Fruit fly (Drosophila melanogaster) whole organism, embryonic: ENCODE measurements around the gene Nost.

Experiments
- Aef1 ChIP-seq: fragments of 200-800 bp; sonication (Bioruptor generic); IDR thresholded peaks from 3 replicates; pipeline ENCODE4 v1.3.6; 2022; ENCODE audit warnings: missing biosample characterization, missing genetic modification characterization
- CG10321 ChIP-seq: fragments of 200-800 bp; sonication (Bioruptor generic); IDR thresholded peaks from 2 replicates; pipeline ENCODE4 v1.3.6; 2022; ENCODE audit warnings: missing biosample characterization, missing genetic modification characterization
- CG10979 ChIP-seq: fragments of 200-800 bp; sonication (Bioruptor generic); optimal IDR thresholded peaks from 2 replicates; lab custom pipeline; 2018; ENCODE audit warnings: missing biosample characterization, mild to moderate bottlenecking, missing genetic modification characterization, moderate library complexity
- CG11723 ChIP-seq: fragments of 200-800 bp; sonication (Bioruptor generic); optimal IDR thresholded peaks from 2 replicates; lab custom pipeline; 2017; ENCODE audit warnings: missing biosample characterization, mild to moderate bottlenecking, missing genetic modification characterization
- CG12236 ChIP-seq: fragments of 200-800 bp; sonication (Bioruptor generic); optimal IDR thresholded peaks from 2 replicates; lab custom pipeline; 2016; ENCODE audit warnings: missing biosample characterization, missing genetic modification characterization
- CG12769 ChIP-seq: fragments of 200-800 bp; sonication (Bioruptor generic); optimal IDR thresholded peaks from 2 replicates; lab custom pipeline; 2019; ENCODE audit warnings: missing biosample characterization, mild to moderate bottlenecking, missing genetic modification characterization, moderate library complexity
- CG14050 ChIP-seq: fragments of 200-800 bp; sonication (Bioruptor generic); IDR thresholded peaks from 3 replicates; pipeline ENCODE4 v1.3.6; 2022; ENCODE audit warnings: missing biosample characterization, missing genetic modification characterization
- CG15269 ChIP-seq: fragments of 200-800 bp; sonication (Bioruptor generic); optimal IDR thresholded peaks from 2 replicates; lab custom pipeline; 2018; ENCODE audit warnings: missing biosample characterization, mild to moderate bottlenecking, missing genetic modification characterization, moderate library complexity
- CG1603 ChIP-seq: fragments of 200-800 bp; sonication (Bioruptor generic); optimal IDR thresholded peaks from 2 replicates; lab custom pipeline; 2019; ENCODE audit warnings: missing biosample characterization, mild to moderate bottlenecking, missing genetic modification characterization, moderate library complexity
- CG30403 ChIP-seq: fragments of 200-800 bp; sonication (Bioruptor generic); optimal IDR thresholded peaks from 3 replicates; lab custom pipeline; 2016; ENCODE audit warnings: missing biosample characterization, missing genetic modification characterization
- CG31441 ChIP-seq: fragments of 200-800 bp; sonication (Bioruptor generic); IDR thresholded peaks from 2 replicates; pipeline ENCODE4 v1.3.6; 2022; ENCODE audit warnings: missing biosample characterization, missing genetic modification characterization
- CG32767 ChIP-seq: fragments of 200-800 bp; sonication (Bioruptor generic); IDR thresholded peaks from 2 replicates; pipeline ENCODE4 v1.3.6; 2022; ENCODE audit warnings: missing biosample characterization, missing genetic modification characterization
- CG3847 ChIP-seq: fragments of 200-800 bp; sonication (Bioruptor generic); IDR thresholded peaks from 2 replicates; pipeline ENCODE4 v1.3.6; 2022; ENCODE audit warnings: missing biosample characterization, missing genetic modification characterization
- CG4424 ChIP-seq: fragments of 200-800 bp; sonication (Bioruptor generic); optimal IDR thresholded peaks from 3 replicates; lab custom pipeline; 2016; ENCODE audit warnings: missing biosample characterization, missing genetic modification characterization
- CG7745 ChIP-seq: fragments of 200-800 bp; sonication (Bioruptor generic); optimal IDR thresholded peaks from 2 replicates; lab custom pipeline; 2018; ENCODE audit warnings: missing biosample characterization, mild to moderate bottlenecking, missing genetic modification characterization, moderate library complexity
- CG8359 ChIP-seq: fragments of 200-800 bp; sonication (Bioruptor generic); optimal IDR thresholded peaks from 2 replicates; lab custom pipeline; 2017; ENCODE audit warnings: missing biosample characterization, mild to moderate bottlenecking, missing genetic modification characterization, borderline replicate concordance
- CG8388 ChIP-seq: fragments of 200-800 bp; sonication (Bioruptor generic); optimal IDR thresholded peaks from 2 replicates; lab custom pipeline; 2019; ENCODE audit warnings: missing biosample characterization, mild to moderate bottlenecking, missing genetic modification characterization, moderate library complexity
- CG9817 ChIP-seq: fragments of 200-800 bp; sonication (Bioruptor generic); optimal IDR thresholded peaks from 2 replicates; lab custom pipeline; 2018; ENCODE audit warnings: missing biosample characterization, mild to moderate bottlenecking, missing genetic modification characterization, moderate library complexity
- CG9932 ChIP-seq: fragments of 200-800 bp; sonication (Bioruptor generic); IDR thresholded peaks from 2 replicates; pipeline ENCODE4 v1.3.6; 2022; ENCODE audit warnings: missing biosample characterization, missing genetic modification characterization
- CHES-1-like ChIP-seq: fragments of 200-800 bp; sonication (Bioruptor generic); optimal IDR thresholded peaks from 2 replicates; lab custom pipeline; 2016; ENCODE audit warnings: missing biosample characterization, missing genetic modification characterization
- Deaf1 ChIP-seq: fragments of 200-800 bp; optimal IDR thresholded peaks from 3 replicates; lab custom pipeline; 2019; ENCODE audit warnings: missing biosample characterization, mild to moderate bottlenecking, missing genetic modification characterization, moderate library complexity
- E2f1 ChIP-seq: fragments of 200-800 bp; sonication (Bioruptor generic); IDR thresholded peaks from 2 replicates; pipeline ENCODE4 v1.3.6; 2022; ENCODE audit warnings: missing biosample characterization, missing genetic modification characterization
- ERR ChIP-seq: fragments of 200-800 bp; sonication (Bioruptor generic); optimal IDR thresholded peaks from 2 replicates; lab custom pipeline; 2016; ENCODE audit warnings: missing biosample characterization, missing genetic modification characterization
- Fer3 ChIP-seq: fragments of 200-800 bp; sonication (Bioruptor generic); optimal IDR thresholded peaks from 2 replicates; lab custom pipeline; 2018; ENCODE audit warnings: missing biosample characterization, mild to moderate bottlenecking, missing genetic modification characterization, moderate library complexity
- HLH4C ChIP-seq: fragments of 200-800 bp; sonication (Bioruptor generic); IDR thresholded peaks from 3 replicates; pipeline ENCODE4 v1.3.6; 2022; ENCODE audit warnings: missing biosample characterization, missing genetic modification characterization; ENCODE audit not compliant: partially characterized antibody
- HLHmδ ChIP-seq: fragments of 200-800 bp; sonication (Bioruptor generic); optimal IDR thresholded peaks from 2 replicates; lab custom pipeline; 2018; ENCODE audit warnings: missing biosample characterization, mild to moderate bottlenecking, missing genetic modification characterization, moderate library complexity
- Hr78 ChIP-seq, 2 experiments: fragments of 200-800 bp in 1 of 2; fragments of >200 bp in 1 of 2; sonication (Bioruptor generic) in 1 of 2; optimal IDR thresholded peaks; 2 replicates each; lab custom pipeline; 2017 to 2019; ENCODE audit warnings: missing biosample characterization in 2 of 2, missing genetic modification characterization in 2 of 2, mild to moderate bottlenecking in 1 of 2, moderate library complexity in 1 of 2
- Lhr ChIP-seq: fragments of 200-800 bp; sonication (Bioruptor generic); optimal IDR thresholded peaks from 3 replicates; lab custom pipeline; 2017; ENCODE audit warnings: mild to moderate bottlenecking, missing biosample characterization, missing genetic modification reagents, missing genetic modification characterization
- Max ChIP-seq: fragments of 200-800 bp; sonication (Bioruptor generic); optimal IDR thresholded peaks from 2 replicates; lab custom pipeline; 2016; ENCODE audit warnings: missing biosample characterization, mild to moderate bottlenecking, missing genetic modification characterization
- Opbp ChIP-seq: fragments of 200-800 bp; sonication (Bioruptor generic); IDR thresholded peaks from 3 replicates; pipeline ENCODE4 v1.3.6; 2022; ENCODE audit warnings: missing biosample characterization, missing genetic modification characterization; ENCODE audit not compliant: partially characterized antibody
- Sin3A ChIP-seq: fragments of >200 bp; optimal IDR thresholded peaks from 2 replicates; lab custom pipeline; 2018
- Sry-β ChIP-seq: fragments of 200-800 bp; sonication (Bioruptor generic); optimal IDR thresholded peaks from 2 replicates; lab custom pipeline; 2018; ENCODE audit warnings: missing biosample characterization, mild to moderate bottlenecking, missing genetic modification characterization, moderate library complexity
- Taf1 ChIP-seq: fragments of 200-800 bp; sonication (Bioruptor generic); IDR thresholded peaks from 2 replicates; pipeline ENCODE4 v1.3.6; 2022; ENCODE audit warnings: missing biosample characterization, missing genetic modification characterization
- bcd ChIP-seq: fragments of 200-800 bp; sonication (Bioruptor generic); optimal IDR thresholded peaks from 2 replicates; lab custom pipeline; 2017; ENCODE audit warnings: missing biosample characterization, mild to moderate bottlenecking, missing genetic modification characterization
- br ChIP-seq: fragments of >200 bp; optimal IDR thresholded peaks from 2 replicates; lab custom pipeline; 2017
- crc ChIP-seq: fragments of 200-800 bp; sonication (Bioruptor generic); optimal IDR thresholded peaks from 2 replicates; lab custom pipeline; 2016; ENCODE audit warnings: missing biosample characterization, missing genetic modification characterization
- dm ChIP-seq: fragments of 200-800 bp; sonication (Bioruptor generic); optimal IDR thresholded peaks from 3 replicates; lab custom pipeline; 2016; ENCODE audit warnings: missing biosample characterization, missing genetic modification characterization
- eyg ChIP-seq: fragments of 200-800 bp; sonication (Bioruptor generic); optimal IDR thresholded peaks from 3 replicates; lab custom pipeline; 2016; ENCODE audit warnings: missing biosample characterization, missing genetic modification characterization
- gt ChIP-seq: fragments of 200-800 bp; sonication (Bioruptor generic); IDR thresholded peaks from 2 replicates; pipeline ENCODE4 v1.3.6; 2022; ENCODE audit warnings: missing biosample characterization, missing genetic modification characterization
- inv ChIP-seq: fragments of 200-800 bp; sonication (Bioruptor generic); IDR thresholded peaks from 2 replicates; pipeline ENCODE4 v1.3.6; 2022; ENCODE audit warnings: missing biosample characterization, missing genetic modification characterization; ENCODE audit not compliant: partially characterized antibody
- ken ChIP-seq: fragments of 200-800 bp; sonication (Bioruptor generic); IDR thresholded peaks from 3 replicates; pipeline ENCODE4 v1.3.6; 2022; ENCODE audit warnings: missing biosample characterization, missing genetic modification characterization
- kni ChIP-seq: fragments of 200-800 bp; sonication (Bioruptor generic); optimal IDR thresholded peaks from 3 replicates; lab custom pipeline; 2017; ENCODE audit warnings: mild to moderate bottlenecking, missing biosample characterization, missing genetic modification reagents, missing genetic modification characterization
- onecut ChIP-seq: fragments of 200-800 bp; sonication (Bioruptor generic); IDR thresholded peaks from 2 replicates; pipeline ENCODE4 v1.3.6; 2022; ENCODE audit warnings: missing biosample characterization, missing genetic modification characterization
- otp ChIP-seq: fragments of 200-800 bp; sonication (Bioruptor generic); IDR thresholded peaks from 3 replicates; pipeline ENCODE4, ENCODE4 v1.3.6; 2022; ENCODE audit warnings: missing biosample characterization, missing genetic modification characterization
- pfk ChIP-seq: fragments of 200-800 bp; sonication (Bioruptor generic); optimal IDR thresholded peaks from 2 replicates; lab custom pipeline; 2018; ENCODE audit warnings: missing biosample characterization, mild to moderate bottlenecking, missing genetic modification characterization, moderate library complexity
- psq ChIP-seq: fragments of 200-800 bp; sonication (Bioruptor generic); optimal IDR thresholded peaks from 2 replicates; lab custom pipeline; 2017; ENCODE audit warnings: missing biosample characterization, missing genetic modification characterization
- scrt ChIP-seq: fragments of 200-800 bp; sonication (Bioruptor generic); optimal IDR thresholded peaks from 2 replicates; lab custom pipeline; 2018; ENCODE audit warnings: missing biosample characterization, mild to moderate bottlenecking, missing genetic modification characterization, moderate library complexity
- sd ChIP-seq: fragments of 200-800 bp; sonication (Bioruptor generic); optimal IDR thresholded peaks from 3 replicates; lab custom pipeline; 2018; ENCODE audit warnings: missing biosample characterization, mild to moderate bottlenecking, missing genetic modification characterization, moderate library complexity
- sr ChIP-seq: fragments of 200-800 bp; sonication (Bioruptor generic); IDR thresholded peaks from 3 replicates; pipeline ENCODE4 v1.3.6; 2022; ENCODE audit warnings: missing biosample characterization, missing genetic modification characterization
- trem ChIP-seq: fragments of 200-800 bp; optimal IDR thresholded peaks from 3 replicates; lab custom pipeline; 2019; ENCODE audit warnings: missing biosample characterization, mild to moderate bottlenecking, missing genetic modification characterization, moderate library complexity
- vfl ChIP-seq: fragments of 200-800 bp; sonication (Bioruptor generic); optimal IDR thresholded peaks from 2 replicates; lab custom pipeline; 2016; ENCODE audit warnings: missing biosample characterization, missing genetic modification characterization
- zf30C ChIP-seq: fragments of 200-800 bp; sonication (Bioruptor generic); optimal IDR thresholded peaks from 3 replicates; lab custom pipeline; 2018; ENCODE audit warnings: missing biosample characterization, mild to moderate bottlenecking, missing genetic modification characterization

The Nost gene

DNA sequence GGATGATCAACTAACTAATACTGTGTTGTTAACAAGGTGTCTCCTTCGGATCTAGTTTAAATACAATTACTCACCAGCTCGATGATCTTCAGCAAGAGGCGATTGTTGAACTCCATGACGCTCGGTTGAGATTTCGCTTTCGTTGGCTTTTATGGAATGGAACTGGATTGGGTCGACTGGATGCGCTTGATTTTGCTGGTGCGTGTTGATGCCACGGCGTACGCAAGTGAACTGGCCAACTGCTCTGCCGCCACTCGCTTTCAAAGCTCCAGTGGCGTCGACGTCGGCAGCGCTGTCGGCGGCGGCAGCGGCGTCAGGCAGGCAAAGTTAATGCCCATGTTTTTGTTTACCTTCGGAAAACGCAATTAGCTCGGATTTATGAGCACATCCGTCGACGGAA lies 48.3 kb downstream of the Nost start, which contains the start of gene CG44325 (continued):
- no peak for TF ChIP-seq CG15269 (tag; lab: Kevin White, UChicago)
- TF ChIP-seq CG30403 (GFP tag; lab: Kevin White, UChicago): no peak
- no peak for TF ChIP-seq CG4424 (GFP tag; lab: Kevin White, UChicago)
- TF ChIP-seq HLH4C (GFP tag; lab: Robert Waterston, UW): no peak; the same call in 2 of the 3 replicates
- no peak for TF ChIP-seq Sry-β (GFP tag; lab: Kevin White, UChicago)
- TF ChIP-seq br (lab: Kevin White, UChicago): no peak
- no peak for TF ChIP-seq CG1603
- TF ChIP-seq onecut (GFP tag; lab: Robert Waterston, UW): no peak
- no peak for TF ChIP-seq E2f1 (GFP tag; lab: Robert Waterston, UW)
- TF ChIP-seq scrt: no peak
- TF ChIP-seq pfk (GFP tag; lab: Kevin White, UChicago): no peak
- no peak for TF ChIP-seq CG32767 (GFP tag; lab: Robert Waterston, UW)
- TF ChIP-seq ERR: no peak
- no peak for TF ChIP-seq eyg (GFP tag; lab: Kevin White, UChicago)
- TF ChIP-seq Opbp (GFP tag; lab: Robert Waterston, UW): no peak
- no peak for TF ChIP-seq Sin3A (lab: Kevin White, UChicago)
- TF ChIP-seq CG12236 (GFP tag; lab: Kevin White, UChicago): no peak
- TF ChIP-seq CG9817 (tag; lab: Kevin White, UChicago): no peak
- no peak for TF ChIP-seq Hr78 (GFP tag; optimal IDR thresholded peaks at IDR 0.05; lab: Kevin White, UChicago)
- TF ChIP-seq CG3847 (GFP tag; lab: Robert Waterston, UW): no peak
- TF ChIP-seq Lhr (GFP tag; lab: Kevin White, UChicago): no peak
- TF ChIP-seq dm (GFP tag; lab: Kevin White, UChicago): no peak
- TF ChIP-seq Aef1: no peak
- TF ChIP-seq HLHmδ (GFP tag; lab: Kevin White, UChicago): peak; percentile 59
- TF ChIP-seq CG8359 (GFP tag; lab: Kevin White, UChicago): no peak
- no peak for TF ChIP-seq Taf1 (GFP tag; lab: Robert Waterston, UW)
- no peak for TF ChIP-seq otp (GFP tag; lab: Robert Waterston, UW)
- TF ChIP-seq vfl: no peak
- no peak for TF ChIP-seq CHES-1-like (GFP tag; lab: Kevin White, UChicago)
- no peak for TF ChIP-seq CG8388 (GFP tag; lab: Kevin White, UChicago)
- TF ChIP-seq CG31441: no peak
- peak; percentile 19 for TF ChIP-seq kni
- TF ChIP-seq CG10321 (GFP tag; lab: Robert Waterston, UW): no peak
- no peak for TF ChIP-seq psq (GFP tag; lab: Kevin White, UChicago)
- 0 out of 2 replicates have a peak, but pooled peaks have one; percentile 15 for TF ChIP-seq CG9932 (GFP tag; lab: Robert Waterston, UW)
- no peak for TF ChIP-seq CG11723 (GFP tag; lab: Kevin White, UChicago)
- no peak for TF ChIP-seq trem (tag; lab: Kevin White, UChicago)
- TF ChIP-seq Max: no peak
- TF ChIP-seq Fer3 (tag; lab: Kevin White, UChicago): no peak
- no peak for TF ChIP-seq crc
- no peak for TF ChIP-seq CG7745 (tag; lab: Kevin White, UChicago)
- peak; percentile 13 for TF ChIP-seq Deaf1
- no peak for TF ChIP-seq sd (tag; lab: Kevin White, UChicago)
- TF ChIP-seq sr: no peak
- no peak for TF ChIP-seq ken
- TF ChIP-seq inv (GFP tag; lab: Robert Waterston, UW): no peak
- no peak for TF ChIP-seq gt (GFP tag; lab: Robert Waterston, UW)
- TF ChIP-seq bcd (GFP tag; lab: Kevin White, UChicago): no peak
- peak; percentile 72 for TF ChIP-seq CG12769
- no peak for TF ChIP-seq CG14050 (GFP tag; lab: Robert Waterston, UW)
- no peak for TF ChIP-seq CG10979 (tag; lab: Kevin White, UChicago)
- no peak for TF ChIP-seq zf30C (GFP tag; lab: Kevin White, UChicago)
